Worm (Caenorhabditis elegans) whole organism, L3 larva: ENCODE results near the gene F17C11.12.

Experiments used
- R02D3.7 ChIP-seq: fragments of 150-350 bp; optimal IDR thresholded peaks from 2 replicates; lab custom pipeline; 2014; ENCODE audit warnings: missing biosample characterization, missing genetic modification characterization
- aly-2 ChIP-seq: fragments of 150-350 bp; optimal IDR thresholded peaks from 2 replicates; lab custom pipeline; 2014; ENCODE audit warnings: missing biosample characterization, missing genetic modification characterization
- ama-1 ChIP-seq: fragments of 150-350 bp; optimal IDR thresholded peaks from 2 replicates; lab custom pipeline; 2018
- daf-12 ChIP-seq: fragments of 150-350 bp; optimal IDR thresholded peaks from 2 replicates; lab custom pipeline; 2014; ENCODE audit warnings: missing biosample characterization, missing genetic modification reagents, missing genetic modification characterization
- egl-27 ChIP-seq: sonication (generic microtip); optimal IDR thresholded peaks from 4 replicates; lab custom pipeline; 2017; ENCODE audit warnings: missing biosample characterization, missing genetic modification reagents, missing genetic modification characterization
- lin-39 ChIP-seq: fragments of 150-350 bp; optimal IDR thresholded peaks from 2 replicates; lab custom pipeline; 2018; ENCODE audit warnings: missing biosample characterization, missing genetic modification reagents, missing genetic modification characterization
- nfya-1 ChIP-seq: sonication (generic microtip); optimal IDR thresholded peaks from 2 replicates; lab custom pipeline; 2017; ENCODE audit warnings: missing genetic modification characterization, mild to moderate bottlenecking, missing compliant biosample characterization, antibody characterized with exemption, moderate library complexity; ENCODE audit not compliant: insufficient read depth
- nhr-11 ChIP-seq: fragments of 150-350 bp; optimal IDR thresholded peaks from 2 replicates; lab custom pipeline; 2014; ENCODE audit warnings: missing biosample characterization, missing genetic modification characterization
- nhr-237 ChIP-seq: fragments of 150-350 bp; optimal IDR thresholded peaks from 2 replicates; lab custom pipeline; 2014; ENCODE audit warnings: missing biosample characterization, missing genetic modification characterization
- nhr-76 ChIP-seq: fragments of 150-350 bp; sonication (generic microtip); optimal IDR thresholded peaks from 5 replicates; lab custom pipeline; 2014; ENCODE audit warnings: missing biosample characterization, missing genetic modification characterization
- pqm-1 ChIP-seq: fragments of 150-350 bp; optimal IDR thresholded peaks from 2 replicates; lab custom pipeline; 2017; ENCODE audit warnings: missing biosample characterization, missing genetic modification characterization, inconsistent platforms
- snpc-4 ChIP-seq: fragments of 150-350 bp; optimal IDR thresholded peaks from 2 replicates; lab custom pipeline; 2014; ENCODE audit warnings: missing biosample characterization, missing genetic modification characterization
- ztf-11 ChIP-seq: fragments of 150-350 bp; optimal IDR thresholded peaks from 2 replicates; lab custom pipeline; 2014; ENCODE audit warnings: missing biosample characterization, missing genetic modification characterization

DNA sequence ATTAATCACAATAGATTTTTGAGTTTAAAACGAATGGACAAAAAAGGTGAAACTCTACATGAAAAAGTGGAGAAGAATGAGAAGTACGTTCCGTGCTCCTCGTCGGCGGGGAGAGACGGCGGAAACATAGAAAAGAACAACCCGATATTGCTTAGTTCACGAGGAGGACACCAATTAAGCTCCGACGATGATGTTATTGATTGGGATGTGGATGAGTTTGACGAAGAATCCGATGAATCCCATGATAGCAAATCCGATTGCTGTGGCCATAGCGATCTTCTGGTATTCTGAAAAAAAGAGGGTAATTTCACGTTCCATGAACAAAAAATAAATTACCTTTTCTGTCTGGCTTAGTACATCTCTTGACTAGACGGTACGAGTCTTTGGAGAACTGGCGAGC, 40.0 kb downstream of the F17C11.12 start:
- TF ChIP-seq daf-12 (tag; lab: Kevin White, UChicago) (no peak), aly-2 (tag; lab: Kevin White, UChicago) (no peak), nhr-76 (no peak), pqm-1 (tag; lab: Kevin White, UChicago) (no peak), R02D3.7 (tag; lab: Kevin White, UChicago) (no peak), egl-27 (tag; lab: Kevin White, UChicago) (no peak), lin-39 (no peak), ztf-11 (tag; lab: Kevin White, UChicago) (no peak), nhr-11 (tag; lab: Kevin White, UChicago) (no peak), nhr-237 (tag; lab: Kevin White, UChicago) (no peak), snpc-4 (no peak), ama-1 (lab: Kevin White, UChicago) (no peak), nfya-1 (tag; lab: Kevin White, UChicago) (no peak)
